Fruit fly (Drosophila melanogaster) Kc167 (cell line): ENCODE measurements around the gene Srr.

Source experiments
- Myc ChIP-seq: fragments of >200 bp; optimal IDR thresholded peaks from 2 replicates; lab custom pipeline; 2017; ENCODE audit warnings: missing external identifiers
- Sin3A ChIP-seq: fragments of >200 bp; optimal IDR thresholded peaks from 2 replicates; lab custom pipeline; 2018; ENCODE audit warnings: missing external identifiers
- h ChIP-seq: fragments of >200 bp; optimal IDR thresholded peaks from 3 replicates; lab custom pipeline; 2018; ENCODE audit warnings: missing external identifiers
- insv ChIP-seq: fragments of >200 bp; optimal IDR thresholded peaks from 3 replicates; lab custom pipeline; 2018; ENCODE audit warnings: missing external identifiers
- psq ChIP-seq: fragments of >200 bp; optimal IDR thresholded peaks from 2 replicates; lab custom pipeline; 2017; ENCODE audit warnings: missing external identifiers
- ttk ChIP-seq: sonication (Bioruptor generic); optimal IDR thresholded peaks from 2 replicates; lab custom pipeline; 2017; ENCODE audit warnings: missing external identifiers

dm6 chr3R:9397890-9398289 is 32.7 kb downstream of the Srr start, which contains the start of gene Or85f:
- TF ChIP-seq insv (lab: Kevin White, UChicago) (no peak), Myc (lab: Kevin White, UChicago) (no peak), psq (lab: Kevin White, UChicago) (no peak), Sin3A (lab: Kevin White, UChicago) (no peak), ttk (lab: Kevin White, UChicago) (no peak), h (lab: Kevin White, UChicago) (no peak)
